Worm (Caenorhabditis elegans): ENCODE data around the gene str-136.

DNA sequence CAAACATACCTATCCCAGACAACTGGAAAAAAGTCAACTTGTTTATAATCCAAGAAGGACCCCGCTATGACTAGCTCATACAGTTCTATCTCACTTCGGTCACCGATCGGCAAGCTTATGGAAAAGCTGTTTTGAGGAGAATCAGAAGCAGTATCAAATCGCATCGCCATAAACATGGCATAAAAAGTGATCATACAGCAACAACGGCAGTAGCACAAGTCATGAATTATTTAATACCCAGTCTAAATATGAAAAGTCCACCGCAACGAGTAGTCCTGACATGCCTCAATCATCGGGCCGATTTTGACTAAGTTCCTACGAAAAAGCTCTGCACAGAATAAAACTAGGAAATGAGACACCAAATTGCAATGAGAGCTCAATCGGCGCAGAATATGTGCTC, 44.8 kb upstream of the str-136 start:
- TF ChIP-seq ceh-82 (tag; optimal IDR thresholded peaks at IDR 0.05) (no peak), T20F7.1 (GFP tag; optimal IDR thresholded peaks at IDR 0.05) (no peak), daf-12 (tag; optimal IDR thresholded peaks at IDR 0.05) (no peak), sdz-12 (GFP tag; optimal IDR thresholded peaks at IDR 0.05) (no peak), R02D3.7 (tag; optimal IDR thresholded peaks at IDR 0.05) (no peak), dpl-1 (GFP tag; optimal IDR thresholded peaks at IDR 0.05) (no peak), nhr-11 (tag; optimal IDR thresholded peaks at IDR 0.05) (no peak), snpc-4 (tag; optimal IDR thresholded peaks at IDR 0.05) (no peak), nhr-237 (tag; optimal IDR thresholded peaks at IDR 0.05) (no peak), fkh-10 (GFP tag; optimal IDR thresholded peaks at IDR 0.05) (no peak), F26F4.8 (GFP tag; conservative IDR thresholded peaks at IDR 0.05) (no peak), pha-4 (GFP tag; IDR thresholded peaks at IDR 0.05) (no peak), pha-4 (tag; optimal IDR thresholded peaks at IDR 0.05) (no peak), egl-27 (tag; optimal IDR thresholded peaks at IDR 0.05) (no peak), ceh-62 (tag; optimal IDR thresholded peaks at IDR 0.05) (no peak)

All from whole organism, L4 larva.